Fruit fly (Drosophila melanogaster) whole organism, embryonic: Measurements from ENCODE around the gene CG14326.

Source experiments
- CG10979 ChIP-seq: fragments of 200-800 bp; sonication (Bioruptor generic); optimal IDR thresholded peaks from 2 replicates; lab custom pipeline; 2018; ENCODE audit warnings: missing biosample characterization, mild to moderate bottlenecking, missing genetic modification characterization, moderate library complexity
- CG11504 ChIP-seq: fragments of 200-800 bp; sonication (Bioruptor generic); optimal IDR thresholded peaks from 3 replicates; lab custom pipeline; 2019; ENCODE audit warnings: missing biosample characterization, mild to moderate bottlenecking, missing genetic modification characterization, moderate library complexity
- CG12071 ChIP-seq: fragments of 200-800 bp; sonication (Bioruptor generic); optimal IDR thresholded peaks from 3 replicates; lab custom pipeline; 2018; ENCODE audit warnings: missing biosample characterization, mild to moderate bottlenecking, missing genetic modification characterization
- CG14860 ChIP-seq: fragments of 200-800 bp; sonication (Bioruptor generic); IDR thresholded peaks from 3 replicates; pipeline ENCODE4 v1.3.6; 2022; ENCODE audit warnings: missing biosample characterization, missing genetic modification characterization; ENCODE audit not compliant: partially characterized antibody
- CG1647 ChIP-seq: fragments of 200-800 bp; sonication (Bioruptor generic); optimal IDR thresholded peaks from 3 replicates; lab custom pipeline; 2016; ENCODE audit warnings: missing biosample characterization, missing genetic modification characterization
- CG17912 ChIP-seq: fragments of 200-800 bp; sonication (Bioruptor generic); optimal IDR thresholded peaks from 2 replicates; lab custom pipeline; 2018; ENCODE audit warnings: missing biosample characterization, mild to moderate bottlenecking, missing genetic modification characterization
- CG18262 ChIP-seq: fragments of 200-800 bp; optimal IDR thresholded peaks from 3 replicates; lab custom pipeline; 2019; ENCODE audit warnings: missing biosample characterization, mild to moderate bottlenecking, missing genetic modification characterization, moderate library complexity
- CG1832 ChIP-seq: fragments of 200-800 bp; sonication (Bioruptor generic); optimal IDR thresholded peaks from 2 replicates; lab custom pipeline; 2017; ENCODE audit warnings: missing biosample characterization, mild to moderate bottlenecking, missing genetic modification characterization, inconsistent platforms
- CG18764 ChIP-seq: fragments of 200-800 bp; sonication (Bioruptor generic); optimal IDR thresholded peaks from 3 replicates; lab custom pipeline; 2016; ENCODE audit warnings: missing biosample characterization, missing genetic modification characterization
- CG2199 ChIP-seq: fragments of 200-800 bp; sonication (Bioruptor generic); IDR thresholded peaks from 3 replicates; pipeline ENCODE4 v1.3.6; 2022; ENCODE audit warnings: missing biosample characterization, missing genetic modification characterization
- CG30020 ChIP-seq: fragments of 200-800 bp; optimal IDR thresholded peaks from 2 replicates; lab custom pipeline; 2019; ENCODE audit warnings: missing biosample characterization, mild to moderate bottlenecking, missing genetic modification characterization, moderate library complexity
- CG4617 ChIP-seq: fragments of 200-800 bp; sonication (Bioruptor generic); optimal IDR thresholded peaks from 3 replicates; lab custom pipeline; 2016; ENCODE audit warnings: missing biosample characterization, missing genetic modification characterization, borderline replicate concordance
- CG4820 ChIP-seq: fragments of 200-800 bp; sonication (Bioruptor generic); optimal IDR thresholded peaks from 3 replicates; lab custom pipeline; 2016; ENCODE audit warnings: missing biosample characterization, missing genetic modification characterization
- CG6813 ChIP-seq: fragments of 200-800 bp; sonication (Bioruptor generic); optimal IDR thresholded peaks from 2 replicates; lab custom pipeline; 2017; ENCODE audit warnings: missing biosample characterization, missing genetic modification characterization, mild to moderate bottlenecking, moderate library complexity, missing genetic modification reagents
- CG7556 ChIP-seq: fragments of 200-800 bp; sonication (Bioruptor generic); optimal IDR thresholded peaks from 2 replicates; lab custom pipeline; 2017; ENCODE audit warnings: missing biosample characterization, mild to moderate bottlenecking, missing genetic modification characterization
- CG8478 ChIP-seq: fragments of >200 bp; optimal IDR thresholded peaks from 2 replicates; lab custom pipeline; 2018
- CG8765 ChIP-seq: fragments of 200-800 bp; sonication (Bioruptor generic); IDR thresholded peaks from 2 replicates; pipeline ENCODE4 v1.3.6; 2022; ENCODE audit warnings: missing biosample characterization, missing genetic modification characterization
- E2f2 ChIP-seq: fragments of 200-800 bp; sonication (Bioruptor generic); IDR thresholded peaks from 2 replicates; pipeline ENCODE4 v1.3.6; 2022; ENCODE audit warnings: missing biosample characterization, missing genetic modification characterization
- Hand ChIP-seq: fragments of 200-800 bp; sonication (Bioruptor generic); optimal IDR thresholded peaks from 2 replicates; lab custom pipeline; 2017; ENCODE audit warnings: mild to moderate bottlenecking, missing biosample characterization, missing genetic modification reagents, missing genetic modification characterization
- Hey ChIP-seq: fragments of 200-800 bp; sonication (Bioruptor generic); optimal IDR thresholded peaks from 3 replicates; lab custom pipeline; 2018; ENCODE audit warnings: missing biosample characterization, mild to moderate bottlenecking, missing genetic modification characterization
- Hmx ChIP-seq: fragments of 200-800 bp; sonication (Bioruptor generic); optimal IDR thresholded peaks from 2 replicates; lab custom pipeline; 2016; ENCODE audit warnings: missing biosample characterization, missing genetic modification characterization
- Hr39 ChIP-seq: fragments of >200 bp; optimal IDR thresholded peaks from 2 replicates; lab custom pipeline; 2017
- Jarid2 ChIP-seq: fragments of 200-800 bp; sonication (Bioruptor generic); optimal IDR thresholded peaks from 3 replicates; lab custom pipeline; 2017; ENCODE audit warnings: mild to moderate bottlenecking, missing biosample characterization, missing genetic modification reagents, missing genetic modification characterization
- Mrtf ChIP-seq: fragments of 200-800 bp; sonication (Bioruptor generic); IDR thresholded peaks from 3 replicates; pipeline ENCODE4 v1.3.6; 2022; ENCODE audit warnings: missing biosample characterization, missing genetic modification characterization
- Nf-YB ChIP-seq: fragments of 200-800 bp; sonication (Bioruptor generic); optimal IDR thresholded peaks from 3 replicates; lab custom pipeline; 2019; ENCODE audit warnings: missing biosample characterization, mild to moderate bottlenecking, missing genetic modification characterization, moderate library complexity
- Nf-YC ChIP-seq: fragments of 200-800 bp; optimal IDR thresholded peaks from 3 replicates; lab custom pipeline; 2019; ENCODE audit warnings: missing biosample characterization, mild to moderate bottlenecking, missing genetic modification characterization, moderate library complexity
- Oaz ChIP-seq: fragments of 200-800 bp; sonication (Bioruptor generic); IDR thresholded peaks from 2 replicates; pipeline ENCODE4 v1.3.6; 2022; ENCODE audit warnings: missing biosample characterization, missing genetic modification characterization
- Ravus ChIP-seq: fragments of 200-800 bp; sonication (Bioruptor generic); IDR thresholded peaks from 2 replicates; pipeline ENCODE4 v1.3.6; 2022; ENCODE audit warnings: missing biosample characterization, missing genetic modification characterization
- TFAM ChIP-seq: fragments of 200-800 bp; sonication (Bioruptor generic); optimal IDR thresholded peaks from 2 replicates; lab custom pipeline; 2017; ENCODE audit warnings: missing biosample characterization, missing genetic modification characterization, inconsistent platforms
- Xrp1 ChIP-seq: fragments of 200-800 bp; sonication (Bioruptor generic); IDR thresholded peaks from 2 replicates; pipeline ENCODE4 v1.3.6; 2022; ENCODE audit warnings: missing biosample characterization, missing genetic modification characterization
- da ChIP-seq: fragments of 200-800 bp; sonication (Bioruptor generic); optimal IDR thresholded peaks from 2 replicates; lab custom pipeline; 2016; ENCODE audit warnings: missing biosample characterization, missing genetic modification characterization
- dimm ChIP-seq: fragments of 200-800 bp; sonication (Bioruptor generic); IDR thresholded peaks from 2 replicates; pipeline ENCODE4 v1.3.6; 2022; ENCODE audit warnings: missing biosample characterization, missing genetic modification characterization
- dmrt99B ChIP-seq: fragments of 200-800 bp; sonication (Bioruptor generic); optimal IDR thresholded peaks from 2 replicates; lab custom pipeline; 2018; ENCODE audit warnings: missing biosample characterization, mild to moderate bottlenecking, missing genetic modification characterization, moderate library complexity
- ftz-f1 ChIP-seq: fragments of 200-800 bp; sonication (Bioruptor generic); optimal IDR thresholded peaks from 2 replicates; lab custom pipeline; 2016; ENCODE audit warnings: missing biosample characterization, missing genetic modification characterization
- gfzf ChIP-seq: fragments of 200-800 bp; sonication (Bioruptor generic); optimal IDR thresholded peaks from 2 replicates; lab custom pipeline; 2016; ENCODE audit warnings: missing biosample characterization, mild to moderate bottlenecking, missing genetic modification characterization, moderate library complexity
- jigr1 ChIP-seq: fragments of 200-800 bp; sonication (Bioruptor generic); IDR thresholded peaks from 3 replicates; pipeline ENCODE4 v1.3.6; 2022; ENCODE audit warnings: missing biosample characterization, missing genetic modification characterization
- kah ChIP-seq: fragments of 200-800 bp; sonication (Bioruptor generic); optimal IDR thresholded peaks from 2 replicates; lab custom pipeline; 2018; ENCODE audit warnings: missing biosample characterization, mild to moderate bottlenecking, missing genetic modification characterization
- kay ChIP-seq: fragments of 200-800 bp; sonication (Bioruptor generic); optimal IDR thresholded peaks from 2 replicates; lab custom pipeline; 2016; ENCODE audit warnings: missing biosample characterization, missing genetic modification characterization
- maf-S ChIP-seq: fragments of 200-800 bp; sonication (Bioruptor generic); optimal IDR thresholded peaks from 2 replicates; lab custom pipeline; 2016; ENCODE audit warnings: missing biosample characterization, missing genetic modification characterization
- mld ChIP-seq: fragments of 200-800 bp; sonication (Bioruptor generic); IDR thresholded peaks from 3 replicates; pipeline ENCODE4 v1.3.6; 2022; ENCODE audit warnings: missing biosample characterization, missing genetic modification characterization; ENCODE audit not compliant: partially characterized antibody
- otp ChIP-seq: fragments of 200-800 bp; sonication (Bioruptor generic); IDR thresholded peaks from 3 replicates; pipeline ENCODE4, ENCODE4 v1.3.6; 2022; ENCODE audit warnings: missing biosample characterization, missing genetic modification characterization
- pb ChIP-seq: fragments of 200-800 bp; sonication (Bioruptor generic); optimal IDR thresholded peaks from 3 replicates; lab custom pipeline; 2016; ENCODE audit warnings: missing biosample characterization, missing genetic modification characterization
- slbo ChIP-seq: fragments of 200-800 bp; sonication (Bioruptor generic); IDR thresholded peaks from 2 replicates; pipeline ENCODE4 v1.3.6; 2022; ENCODE audit warnings: missing biosample characterization, missing genetic modification characterization
- sqz ChIP-seq: fragments of 200-800 bp; sonication (Bioruptor generic); optimal IDR thresholded peaks from 3 replicates; lab custom pipeline; 2018; ENCODE audit warnings: missing biosample characterization, mild to moderate bottlenecking, missing genetic modification characterization
- ssp ChIP-seq: fragments of 200-800 bp; sonication (Bioruptor generic); IDR thresholded peaks from 2 replicates; pipeline ENCODE4 v1.3.6; 2022; ENCODE audit warnings: missing biosample characterization, missing genetic modification characterization
- ttk ChIP-seq: fragments of 200-800 bp; sonication (Bioruptor generic); IDR thresholded peaks from 2 replicates; pipeline ENCODE4 v2.1.2; 2022; ENCODE audit warnings: missing biosample characterization, missing genetic modification characterization
- unc-4 ChIP-seq: fragments of 200-800 bp; sonication (Bioruptor generic); IDR thresholded peaks from 2 replicates; pipeline ENCODE4 v1.3.6; 2022; ENCODE audit warnings: missing biosample characterization, missing genetic modification characterization; ENCODE audit not compliant: partially characterized antibody
- z ChIP-seq: fragments of 200-800 bp; sonication (Bioruptor generic); IDR thresholded peaks from 3 replicates; pipeline ENCODE4 v1.3.6; 2022; ENCODE audit warnings: missing biosample characterization, missing genetic modification characterization
- zen ChIP-seq: fragments of 200-800 bp; sonication (Bioruptor generic); optimal IDR thresholded peaks from 3 replicates; lab custom pipeline; 2018; ENCODE audit warnings: missing biosample characterization, mild to moderate bottlenecking, missing genetic modification characterization, moderate library complexity
- zfh1 ChIP-seq: fragments of 200-800 bp; sonication (Bioruptor generic); IDR thresholded peaks from 3 replicates; pipeline ENCODE4 v1.3.6; 2022; ENCODE audit warnings: missing biosample characterization, missing genetic modification characterization
- zfh2 ChIP-seq: fragments of 200-800 bp; sonication (Bioruptor generic); optimal IDR thresholded peaks from 2 replicates; lab custom pipeline; 2016; ENCODE audit warnings: missing biosample characterization, missing genetic modification characterization

The CG14326 gene

DNA sequence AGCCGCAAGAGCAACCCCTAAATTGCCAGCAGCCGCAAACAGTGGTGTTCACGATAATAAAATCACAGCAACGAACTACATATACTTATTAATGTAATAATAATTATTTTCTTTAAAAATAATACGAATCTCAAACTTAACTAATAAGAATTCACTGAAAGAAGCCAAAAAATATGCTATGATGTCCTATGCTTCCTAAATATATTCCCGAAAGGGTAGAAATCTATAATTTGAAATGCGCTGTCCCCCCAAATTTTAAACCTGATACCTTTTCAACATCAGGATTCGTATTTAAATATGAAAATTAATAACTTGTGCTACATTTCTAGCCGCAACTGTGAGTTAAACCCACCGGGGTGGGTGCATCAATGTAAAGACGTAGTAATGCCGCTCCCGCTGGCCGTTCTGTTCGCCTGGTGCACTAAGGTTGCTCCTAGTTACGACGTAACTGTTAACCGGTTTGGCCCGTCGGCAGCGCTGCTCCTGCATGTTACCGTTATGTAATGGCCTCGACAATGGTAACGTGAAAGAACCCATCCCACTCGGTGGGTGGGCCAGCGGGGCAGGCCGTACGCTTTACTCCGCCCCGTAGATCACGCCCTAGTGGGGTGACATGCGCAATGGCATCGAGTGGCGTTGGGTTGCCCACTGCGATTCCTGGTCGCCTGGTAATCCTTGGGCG lies 14.6 kb upstream of the CG14326 start (continued):
- TF ChIP-seq unc-4 (GFP tag; lab: Robert Waterston, UW) (no peak), ssp (GFP tag; lab: Robert Waterston, UW) (peak; percentile 56), CG8478 (lab: Kevin White, UChicago) (peak; percentile 57), CG17912 (no peak), zen (tag; lab: Kevin White, UChicago) (peak; percentile 87), CG1832 (GFP tag; lab: Kevin White, UChicago) (no peak), CG14860 (GFP tag; lab: Robert Waterston, UW) (0 out of 3 replicates have a peak, but pooled peaks have one; percentile 30), CG2199 (GFP tag; lab: Robert Waterston, UW) (no peak), CG4820 (GFP tag; lab: Kevin White, UChicago) (peak; percentile 72), Hmx (no peak), CG12071 (GFP tag; lab: Kevin White, UChicago) (no peak), da (GFP tag; lab: Kevin White, UChicago) (no peak), sqz (GFP tag; lab: Kevin White, UChicago) (peak; percentile 82), Oaz (GFP tag; lab: Robert Waterston, UW) (peak; percentile 33; the same call in 1 of the 2 replicates), jigr1 (no peak), CG10979 (peak; percentile 94), dimm (GFP tag; lab: Robert Waterston, UW) (no peak), CG4617 (GFP tag; lab: Kevin White, UChicago) (peak; percentile 23), CG18764 (peak; percentile 43), CG7556 (peak; percentile 95), mld (GFP tag; lab: Robert Waterston, UW) (no peak), otp (GFP tag; lab: Robert Waterston, UW) (0 out of 3 replicates have a peak, but pooled peaks have one; percentile 19), E2f2 (GFP tag; lab: Robert Waterston, UW) (peak; percentile 21; the same call in 1 of the 2 replicates), Mrtf (GFP tag; lab: Robert Waterston, UW) (no peak; the same call in 2 of the 3 replicates), Hand (GFP tag; lab: Kevin White, UChicago) (peak; percentile 82), ttk (peak; percentile 62), gfzf (GFP tag; lab: Kevin White, UChicago) (no peak), CG8765 (GFP tag; lab: Robert Waterston, UW) (peak; percentile 74), kay (GFP tag; lab: Kevin White, UChicago) (peak; percentile 36), zfh2 (GFP tag; lab: Kevin White, UChicago) (no peak), Jarid2 (GFP tag; lab: Kevin White, UChicago) (peak; percentile 28), kah (GFP tag; lab: Kevin White, UChicago) (peak; percentile 71), ftz-f1 (no peak), Xrp1 (GFP tag; lab: Robert Waterston, UW) (peak; percentile 85), pb (no peak), maf-S (GFP tag; lab: Kevin White, UChicago) (peak; percentile 25), slbo (peak; percentile 58), CG1647 (GFP tag; lab: Kevin White, UChicago) (no peak), zfh1 (peak; percentile 78), Hey (tag; lab: Kevin White, UChicago) (peak; percentile 90), Hr39 (lab: Kevin White, UChicago) (no peak), CG30020 (tag; lab: Kevin White, UChicago) (peak; percentile 61), CG18262 (tag; lab: Kevin White, UChicago) (peak; percentile 94), Nf-YB (GFP tag; lab: Kevin White, UChicago) (peak; percentile 44), z (no peak), dmrt99B (peak; percentile 87), Ravus (GFP tag; lab: Robert Waterston, UW) (no peak), TFAM (GFP tag; lab: Kevin White, UChicago) (peak; percentile 19), CG6813 (GFP tag; lab: Kevin White, UChicago) (peak; percentile 88), CG11504 (tag; lab: Kevin White, UChicago) (peak; percentile 91), Nf-YC (tag; lab: Kevin White, UChicago) (peak; percentile 46)
